Worm (Caenorhabditis elegans) whole organism, young adult: ENCODE measurements around the gene daf-5.

ENCODE experiments used
- C06A6.2 ChIP-seq: fragments of 200-800 bp; sonication (Bioruptor generic); conservative IDR thresholded peaks from 2 replicates; pipeline ENCODE4 v1.3.6; 2022; ENCODE audit warnings: missing genetic modification characterization, missing compliant biosample characterization
- C17E4.6 ChIP-seq: fragments of 200-800 bp; sonication (Bioruptor generic); IDR thresholded peaks from 2 replicates; pipeline ENCODE4 v1.3.6; 2022; ENCODE audit warnings: missing genetic modification reagents, missing genetic modification characterization, missing compliant biosample characterization
- F33H1.4 ChIP-seq: fragments of 200-800 bp; sonication (Bioruptor generic); IDR thresholded peaks from 2 replicates; pipeline ENCODE4 v1.3.6; 2022; ENCODE audit warnings: missing genetic modification reagents, missing genetic modification characterization, missing compliant biosample characterization
- F37B4.10 ChIP-seq: fragments of 200-800 bp; sonication (Bioruptor generic); IDR thresholded peaks from 2 replicates; pipeline ENCODE4 v1.3.6; 2022; ENCODE audit warnings: missing genetic modification characterization, missing compliant biosample characterization
- K12H6.12 ChIP-seq: fragments of 200-800 bp; sonication (Bioruptor generic); optimal IDR thresholded peaks from 2 replicates; lab custom pipeline; 2018; ENCODE audit warnings: mild to moderate bottlenecking, missing genetic modification characterization, missing compliant biosample characterization
- Y53F4B.3 ChIP-seq: fragments of 200-800 bp; sonication (Bioruptor generic); IDR thresholded peaks from 2 replicates; pipeline ENCODE4 v1.3.6; 2022; ENCODE audit warnings: missing genetic modification reagents, missing genetic modification characterization, missing compliant biosample characterization
- Y56A3A.18 ChIP-seq: fragments of 200-800 bp; sonication (Bioruptor generic); IDR thresholded peaks from 2 replicates; pipeline ENCODE4 v1.3.6; 2022; ENCODE audit warnings: missing genetic modification reagents, missing genetic modification characterization, missing compliant biosample characterization
- Y79H2A.3 ChIP-seq: fragments of 200-800 bp; sonication (Bioruptor generic); conservative IDR thresholded peaks from 2 replicates; pipeline ENCODE4 v1.3.6; 2022; ENCODE audit warnings: missing genetic modification reagents, missing genetic modification characterization, missing compliant biosample characterization
- akir-1 ChIP-seq: fragments of 200-800 bp; sonication (Bioruptor generic); optimal IDR thresholded peaks from 2 replicates; lab custom pipeline; 2018; ENCODE audit warnings: mild to moderate bottlenecking, missing genetic modification characterization, moderate library complexity, missing compliant biosample characterization
- ama-1 ChIP-seq, 3 experiments: fragments of 150-350 bp in 1 of 3; sonication (generic microtip) in 2 of 3; optimal IDR thresholded peaks; 2 replicates each; lab custom pipeline; 2014 to 2018; ENCODE audit warnings: missing biosample characterization in 2 of 3, missing genetic modification characterization in 2 of 3, missing genetic modification reagents in 2 of 3
- bed-1 ChIP-seq: fragments of 200-800 bp; sonication (Bioruptor generic); IDR thresholded peaks from 2 replicates; pipeline ENCODE4 v1.3.6; 2022; ENCODE audit warnings: missing genetic modification reagents, missing genetic modification characterization, missing compliant biosample characterization
- ceh-58 ChIP-seq: fragments of 200-800 bp; sonication (Bioruptor generic); IDR thresholded peaks from 2 replicates; pipeline ENCODE4 v1.3.6; 2022; ENCODE audit warnings: missing genetic modification characterization, missing compliant biosample characterization
- dpl-1 ChIP-seq: fragments of 150-350 bp; optimal IDR thresholded peaks from 2 replicates; lab custom pipeline; 2014; ENCODE audit warnings: missing biosample characterization, missing genetic modification reagents, missing genetic modification characterization
- egl-18 ChIP-seq: fragments of 200-800 bp; sonication (Bioruptor generic); IDR thresholded peaks from 2 replicates; pipeline ENCODE4 v1.3.6; 2022; ENCODE audit warnings: missing genetic modification reagents, missing genetic modification characterization, missing compliant biosample characterization
- hlh-12 ChIP-seq: sonication (generic microtip); optimal IDR thresholded peaks from 2 replicates; lab custom pipeline; 2016; ENCODE audit warnings: missing genetic modification characterization, missing compliant biosample characterization
- hlh-26 ChIP-seq: fragments of 200-800 bp; sonication (Bioruptor generic); conservative IDR thresholded peaks from 2 replicates; pipeline ENCODE4 v1.3.6; 2022; ENCODE audit warnings: missing genetic modification reagents, missing genetic modification characterization, missing compliant biosample characterization
- hmg-1.2 ChIP-seq: fragments of 200-800 bp; sonication (Bioruptor generic); IDR thresholded peaks from 2 replicates; pipeline ENCODE4 v1.3.6; 2022; ENCODE audit warnings: missing genetic modification reagents, missing genetic modification characterization, missing compliant biosample characterization
- hrde-1 ChIP-seq: sonication (generic microtip); optimal IDR thresholded peaks from 2 replicates; lab custom pipeline; 2016; ENCODE audit warnings: missing genetic modification characterization, mild to moderate bottlenecking, missing compliant biosample characterization, moderate library complexity, missing genotype, missing genetic modification reagents, borderline replicate concordance
- let-607 ChIP-seq, 2 experiments: fragments of 200-800 bp in 1 of 2; sonication (Bioruptor generic) in 1 of 2; sonication (generic microtip) in 1 of 2; optimal IDR thresholded peaks; 2 replicates each; lab custom pipeline; 2016 to 2018; ENCODE audit warnings: mild to moderate bottlenecking in 2 of 2, missing compliant biosample characterization in 2 of 2, missing genetic modification characterization in 2 of 2, moderate library complexity in 2 of 2, missing genotype in 1 of 2
- lin-26 ChIP-seq: fragments of 200-800 bp; sonication (Bioruptor generic); IDR thresholded peaks from 2 replicates; pipeline ENCODE4 v1.3.6; 2022; ENCODE audit warnings: missing genetic modification reagents, missing genetic modification characterization, missing compliant biosample characterization
- lsy-27 ChIP-seq: sonication (generic microtip); optimal IDR thresholded peaks from 2 replicates; lab custom pipeline; 2017; ENCODE audit warnings: missing genetic modification characterization, mild to moderate bottlenecking, missing compliant biosample characterization, antibody characterized with exemption, missing genotype, borderline replicate concordance; ENCODE audit not compliant: insufficient read depth
- madf-3 ChIP-seq: fragments of 200-800 bp; sonication (Bioruptor generic); IDR thresholded peaks from 2 replicates; pipeline ENCODE4 v1.3.6; 2022; ENCODE audit warnings: missing genetic modification reagents, missing genetic modification characterization, missing compliant biosample characterization
- madf-8 ChIP-seq: fragments of 200-800 bp; sonication (Bioruptor generic); conservative IDR thresholded peaks from 2 replicates; pipeline ENCODE4 v1.3.6; 2022; ENCODE audit warnings: missing genetic modification reagents, missing genetic modification characterization, missing compliant biosample characterization
- mcd-1 ChIP-seq: fragments of 200-800 bp; sonication (Bioruptor generic); IDR thresholded peaks from 2 replicates; pipeline ENCODE4 v1.3.6; 2022; ENCODE audit warnings: missing genetic modification reagents, missing genetic modification characterization, missing compliant biosample characterization
- mel-28 ChIP-seq: sonication (generic microtip); optimal IDR thresholded peaks from 2 replicates; lab custom pipeline; 2016; ENCODE audit warnings: borderline replicate concordance, mild to moderate bottlenecking, missing genetic modification characterization, missing compliant biosample characterization
- mes-4 ChIP-seq: sonication (generic microtip); optimal IDR thresholded peaks from 2 replicates; lab custom pipeline; 2016; ENCODE audit warnings: missing genotype, missing genetic modification characterization, missing compliant biosample characterization
- rec-8 ChIP-seq, 2 experiments: sonication (generic microtip); optimal IDR thresholded peaks; 2 replicates each; lab custom pipeline; 2016; ENCODE audit warnings: mild to moderate bottlenecking in 2 of 2, missing genetic modification characterization in 2 of 2, missing genetic modification reagents in 2 of 2, missing genotype in 2 of 2, missing biosample characterization in 1 of 2, missing compliant biosample characterization in 1 of 2, moderate library complexity in 1 of 2
- repo-1 ChIP-seq: sonication (generic microtip); optimal IDR thresholded peaks from 2 replicates; lab custom pipeline; 2017; ENCODE audit warnings: mild to moderate bottlenecking, missing genetic modification characterization, missing compliant biosample characterization
- rpc-1 ChIP-seq, 2 experiments: fragments of 150-350 bp in 1 of 2; sonication (generic microtip) in 1 of 2; optimal IDR thresholded peaks; 2 replicates each; lab custom pipeline; 2014 to 2018; ENCODE audit warnings: missing biosample characterization in 1 of 2, missing genetic modification characterization in 1 of 2, missing genetic modification reagents in 1 of 2, missing genotype in 1 of 2
- sptf-2 ChIP-seq: fragments of 200-800 bp; sonication (Bioruptor generic); optimal IDR thresholded peaks from 2 replicates; lab custom pipeline; 2018; ENCODE audit warnings: mild to moderate bottlenecking, missing genetic modification characterization, missing compliant biosample characterization
- tbx-9 ChIP-seq: sonication (generic microtip); optimal IDR thresholded peaks from 2 replicates; lab custom pipeline; 2016; ENCODE audit warnings: borderline replicate concordance, missing genetic modification characterization, inconsistent platforms, missing compliant biosample characterization
- tlf-1 ChIP-seq: fragments of 200-800 bp; sonication (Bioruptor generic); optimal IDR thresholded peaks from 2 replicates; lab custom pipeline; 2018; ENCODE audit warnings: mild to moderate bottlenecking, missing genetic modification characterization, missing compliant biosample characterization
- ztf-25 ChIP-seq: fragments of 200-800 bp; sonication (Bioruptor generic); IDR thresholded peaks from 2 replicates; pipeline ENCODE4 v1.3.6; 2022; ENCODE audit warnings: missing genetic modification reagents, missing genetic modification characterization, missing compliant biosample characterization

Gene daf-5

ce11 chrII:14018192-14018591 is 33.9 kb downstream of the daf-5 start (continued):
- peak; percentile 29 to 58 for TF ChIP-seq let-607 (tag; optimal IDR thresholded peaks at IDR 0.05; lab: Kevin White, UChicago)
- peak; percentile 6 to 28 for TF ChIP-seq rec-8 (tag; optimal IDR thresholded peaks at IDR 0.05; lab: Kevin White, UChicago)
- TF ChIP-seq Y56A3A.18 (GFP tag; lab: Robert Waterston, UW), result peak; percentile 93
- peak; percentile 1 for TF ChIP-seq lsy-27 (tag; lab: Kevin White, UChicago)
- peak; percentile 99 for TF ChIP-seq ama-1 (optimal IDR thresholded peaks at IDR 0.05; lab: Kevin White, UChicago)
- TF ChIP-seq ama-1 (GFP tag; optimal IDR thresholded peaks at IDR 0.05; lab: Kevin White, UChicago), result peak; percentile 5 to 38
- peak; percentile 52 for TF ChIP-seq akir-1 (GFP tag; lab: Kevin White, UChicago)
- peak; percentile 100 for TF ChIP-seq hmg-1.2 (GFP tag; lab: Robert Waterston, UW)
- peak; percentile 3 for TF ChIP-seq dpl-1
- peak; percentile 42 for TF ChIP-seq hrde-1 (tag; lab: Kevin White, UChicago)
- peak; percentile 71 for TF ChIP-seq F33H1.4 (GFP tag; lab: Robert Waterston, UW)
- TF ChIP-seq egl-18, result no peak
- TF ChIP-seq madf-3 (GFP tag; lab: Robert Waterston, UW), result peak; percentile 37; the same call in 1 of the 2 replicates
- peak; percentile 34; the same call in 1 of the 2 replicates for TF ChIP-seq Y53F4B.3 (GFP tag; lab: Robert Waterston, UW)
- peak; percentile 89 for TF ChIP-seq tlf-1 (GFP tag; lab: Kevin White, UChicago)
- TF ChIP-seq C06A6.2 (GFP tag; lab: Robert Waterston, UW), result 0 out of 2 replicates have a peak, but pooled peaks have one; percentile 27
- no peak for TF ChIP-seq mel-28 (tag; lab: Kevin White, UChicago)
- TF ChIP-seq madf-8 (GFP tag; lab: Robert Waterston, UW), result peak; percentile 63
- peak; percentile 92 for TF ChIP-seq mcd-1
- no peak for TF ChIP-seq bed-1
- peak; percentile 74; the same call in 1 of the 2 replicates for TF ChIP-seq C17E4.6
- peak; percentile 46 for TF ChIP-seq sptf-2 (GFP tag; lab: Kevin White, UChicago)
- peak; percentile 62; the same call in 1 of the 2 replicates for TF ChIP-seq Y79H2A.3
- no peak for TF ChIP-seq ztf-25 (GFP tag; lab: Robert Waterston, UW)
- peak; percentile 5 for TF ChIP-seq hlh-12 (tag; lab: Kevin White, UChicago)
- TF ChIP-seq lin-26 (GFP tag; lab: Robert Waterston, UW), result peak; percentile 74

ce11 chrII:14016865-14017264 is 35.2 kb downstream of the daf-5 start, which contains the start of gene cyp-37A1:
Gene cyp-37A1, minus strand, starts transcription at chrII:14016965.
- TF ChIP-seq repo-1 (tag; lab: Kevin White, UChicago) (no peak), madf-3 (GFP tag; lab: Robert Waterston, UW) (no peak), hlh-26 (GFP tag; lab: Robert Waterston, UW) (no peak), K12H6.12 (tag; lab: Kevin White, UChicago) (no peak), mcd-1 (no peak), ceh-58 (no peak), lin-26 (GFP tag; lab: Robert Waterston, UW) (no peak), rpc-1 (optimal IDR thresholded peaks at IDR 0.05; lab: Kevin White, UChicago) (no peak), rpc-1 (tag; optimal IDR thresholded peaks at IDR 0.05; lab: Kevin White, UChicago) (no peak), tbx-9 (tag; lab: Kevin White, UChicago) (no peak)

ce11 chrII:14014637-14015036 is 37.5 kb downstream of the daf-5 start:
- TF ChIP-seq mes-4 (no peak), F37B4.10 (GFP tag; lab: Robert Waterston, UW) (0 out of 2 replicates have a peak, but pooled peaks have one; percentile 48)
- TF ChIP-seq, all 124 proteins: peak for 1
